Fruit fly (Drosophila melanogaster) Kc167 (cell line): ENCODE results near the gene CG42876.

Experiments used
- Myc ChIP-seq: fragments of >200 bp; optimal IDR thresholded peaks from 2 replicates; lab custom pipeline; 2017; ENCODE audit warnings: missing external identifiers
- h ChIP-seq: fragments of >200 bp; optimal IDR thresholded peaks from 3 replicates; lab custom pipeline; 2018; ENCODE audit warnings: missing external identifiers
- psq ChIP-seq: fragments of >200 bp; optimal IDR thresholded peaks from 2 replicates; lab custom pipeline; 2017; ENCODE audit warnings: missing external identifiers
- ttk ChIP-seq: sonication (Bioruptor generic); optimal IDR thresholded peaks from 2 replicates; lab custom pipeline; 2017; ENCODE audit warnings: missing external identifiers

DNA sequence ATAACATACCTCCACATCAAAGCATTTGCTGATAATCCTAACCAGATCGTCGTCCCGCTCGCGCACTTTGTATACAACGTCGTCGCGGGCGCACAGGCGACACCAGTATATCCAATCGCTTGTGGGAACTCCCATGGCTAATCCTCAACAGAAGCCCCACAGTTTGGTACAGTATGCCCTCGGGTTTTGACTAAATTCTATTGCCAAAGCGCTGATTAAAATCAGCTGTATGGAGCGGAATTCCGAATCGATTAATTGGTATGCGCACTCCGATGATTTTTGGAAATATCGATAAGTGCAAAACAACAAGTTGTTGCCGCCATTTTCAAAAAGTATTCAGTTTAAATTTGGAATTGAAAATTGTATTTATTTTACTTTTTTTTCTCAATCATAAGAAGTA is 43.8 kb downstream of the CG42876 start, which contains the start of gene wek:
- TF ChIP-seq h: no peak
- TF ChIP-seq psq (lab: Kevin White, UChicago): no peak
- no peak for TF ChIP-seq Myc
- TF ChIP-seq ttk (lab: Kevin White, UChicago): no peak
